Worm (Caenorhabditis elegans) whole organism, early embryonic: ENCODE data around the gene chil-1.

Source experiments
- ama-1 ChIP-seq: fragments of 150-350 bp; optimal IDR thresholded peaks from 2 replicates; lab custom pipeline; 2014
- ceh-13 ChIP-seq: fragments of 200-800 bp; sonication (Bioruptor generic); optimal IDR thresholded peaks from 2 replicates; lab custom pipeline; 2018; ENCODE audit warnings: mild to moderate bottlenecking, missing genetic modification characterization, missing compliant biosample characterization
- ceh-36 ChIP-seq: sonication (generic microtip); optimal IDR thresholded peaks from 2 replicates; lab custom pipeline; 2016; ENCODE audit warnings: missing genetic modification characterization, inconsistent platforms, missing compliant biosample characterization
- ets-7 ChIP-seq: sonication (generic microtip); optimal IDR thresholded peaks from 2 replicates; lab custom pipeline; 2016; ENCODE audit warnings: missing genotype, missing genetic modification characterization, missing compliant biosample characterization
- sea-1 ChIP-seq: fragments of 200-800 bp; sonication (Bioruptor generic); conservative IDR thresholded peaks from 2 replicates; pipeline ENCODE4 v1.3.6; 2022; ENCODE audit warnings: missing genetic modification characterization, missing compliant biosample characterization
- tra-4 ChIP-seq: sonication (generic microtip); optimal IDR thresholded peaks from 2 replicates; lab custom pipeline; 2017; ENCODE audit warnings: missing genetic modification characterization, missing compliant biosample characterization

- no peak for TF ChIP-seq ceh-36 (tag; lab: Kevin White, UChicago)
- no peak for TF ChIP-seq ama-1 (lab: Kevin White, UChicago)
- TF ChIP-seq ets-7 (tag; lab: Kevin White, UChicago), result no peak
- TF ChIP-seq sea-1 (GFP tag; lab: Robert Waterston, UW), result no peak
- TF ChIP-seq ceh-13 (GFP tag; lab: Kevin White, UChicago), result no peak
- TF ChIP-seq tra-4 (tag; lab: Kevin White, UChicago), result no peak
These were observed 37.2 kb downstream of the chil-1 start, which contains the start of gene ZK938.1 for ce11 chrII:9829108-9829507.
